Worm (Caenorhabditis elegans): ENCODE data around the gene dhhc-6.

- TF ChIP-seq nhr-77 (tag; optimal IDR thresholded peaks at IDR 0.05) (no peak), nfya-1 (tag; optimal IDR thresholded peaks at IDR 0.05; ENCODE audit: insufficient read depth) (no peak), nhr-23 (tag; optimal IDR thresholded peaks at IDR 0.05) (no peak), egl-27 (tag; optimal IDR thresholded peaks at IDR 0.05) (no peak), unc-62 (GFP tag; optimal IDR thresholded peaks at IDR 0.05) (no peak), fkh-10 (GFP tag; optimal IDR thresholded peaks at IDR 0.05) (no peak), ceh-28 (tag; optimal IDR thresholded peaks at IDR 0.05) (no peak)
These were observed 15.6 kb upstream of the dhhc-6 start for ce11 chrIV:12108984-12109657.

Data from whole organism, L3 larva.